Worm (Caenorhabditis elegans) whole organism, L4/young adult: Measurements from ENCODE around the gene ugt-44.

Experiments
- dao-5 ChIP-seq: sonication (generic microtip); optimal IDR thresholded peaks from 2 replicates; lab custom pipeline; 2016; ENCODE audit warnings: missing genotype, missing genetic modification characterization, moderate library complexity, missing compliant biosample characterization
- him-1 ChIP-seq: sonication (generic microtip); optimal IDR thresholded peaks from 2 replicates; lab custom pipeline; 2016; ENCODE audit warnings: missing genotype, missing genetic modification reagents, missing genetic modification characterization, missing compliant biosample characterization

DNA sequence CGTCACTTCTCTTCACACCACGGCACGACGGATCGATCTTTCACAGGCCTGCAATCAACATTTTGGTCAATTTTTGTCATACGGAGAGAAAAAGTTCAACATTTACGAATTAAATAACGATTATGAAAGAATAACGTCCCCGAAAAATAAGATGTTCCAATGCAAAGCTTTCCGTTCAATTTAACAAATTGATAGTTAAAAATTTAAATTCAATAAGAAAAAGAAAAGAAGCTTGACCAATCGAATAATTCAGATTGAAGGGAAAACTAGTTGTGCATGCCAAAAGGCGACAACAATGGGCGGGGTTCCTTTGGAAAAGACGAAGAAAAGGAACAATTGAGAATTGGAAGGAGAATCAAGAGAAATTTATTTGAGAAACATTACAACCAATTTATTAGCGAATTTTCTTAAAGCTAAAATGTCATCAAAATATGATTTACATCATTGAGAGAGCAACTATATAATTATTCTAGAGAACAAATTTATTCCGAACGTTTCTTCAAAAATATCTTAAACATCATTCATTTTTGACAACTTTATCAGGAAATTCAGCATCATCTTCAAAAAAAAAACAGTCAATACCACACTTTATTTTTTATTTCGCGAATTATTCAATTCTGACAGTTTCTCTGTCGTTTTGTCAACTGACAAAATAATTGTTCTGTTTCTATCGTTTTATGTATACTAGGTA is 32.2 kb downstream of the ugt-44 start, which contains the start of gene tax-6:
- TF ChIP-seq dao-5 (tag; lab: Kevin White, UChicago), result no peak
- no peak for TF ChIP-seq him-1
